Worm (Caenorhabditis elegans): ENCODE data around the gene txt-5.

ce11 chrV:7876881-7877475 is 40.0 kb upstream of the txt-5 start, which contains the start of gene F40A3.3:
- TF ChIP-seq ref-1 (GFP tag; conservative IDR thresholded peaks at IDR 0.05) (no peak), ztf-29 (GFP tag; IDR thresholded peaks at IDR 0.05) (no peak)
